Worm (Caenorhabditis elegans) whole organism, L4 larva: Measurements from ENCODE around the gene T04C12.7.

ENCODE experiments used
- D1046.2 ChIP-seq: fragments of 200-800 bp; sonication (Bioruptor generic); IDR thresholded peaks from 2 replicates; pipeline ENCODE4 v1.3.6; 2022; ENCODE audit warnings: missing genetic modification characterization, missing compliant biosample characterization
- F10B5.3 ChIP-seq: sonication (generic microtip); optimal IDR thresholded peaks from 2 replicates; lab custom pipeline; 2016; ENCODE audit warnings: mild to moderate bottlenecking, missing genetic modification characterization, missing compliant biosample characterization
- F26F4.8 ChIP-seq: fragments of 200-800 bp; sonication (Bioruptor generic); conservative IDR thresholded peaks from 2 replicates; pipeline ENCODE4 v1.3.6; 2022; ENCODE audit warnings: missing genetic modification characterization, missing compliant biosample characterization
- T26A8.4 ChIP-seq: fragments of 200-800 bp; sonication (Bioruptor generic); IDR thresholded peaks from 2 replicates; pipeline ENCODE4 v1.3.6; 2022; ENCODE audit warnings: missing genetic modification characterization, missing compliant biosample characterization
- ZK546.5 ChIP-seq, 2 experiments: sonication (generic microtip); optimal IDR thresholded peaks; 2 replicates each; lab custom pipeline; 2017; ENCODE audit warnings: missing biosample characterization in 2 of 2, missing genetic modification characterization in 2 of 2
- aha-1 ChIP-seq: fragments of 150-350 bp; peaks from one replicate; lab custom pipeline; 2014; ENCODE audit warnings: missing biosample characterization, missing genetic modification characterization
- ama-1 ChIP-seq: fragments of 150-350 bp; optimal IDR thresholded peaks from 2 replicates; lab custom pipeline; 2014; ENCODE audit warnings: inconsistent platforms, mixed read lengths
- arid-1 ChIP-seq: fragments of 200-800 bp; sonication (Bioruptor generic); conservative IDR thresholded peaks from 2 replicates; pipeline ENCODE4 v1.3.6; 2022; ENCODE audit warnings: missing genetic modification reagents, missing genetic modification characterization, missing compliant biosample characterization
- attf-4 ChIP-seq: sonication (generic microtip); optimal IDR thresholded peaks from 3 replicates; lab custom pipeline; 2017; ENCODE audit warnings: missing biosample characterization, missing genetic modification characterization
- ceh-28 ChIP-seq: fragments of 150-350 bp; optimal IDR thresholded peaks from 2 replicates; lab custom pipeline; 2014; ENCODE audit warnings: missing biosample characterization, missing genetic modification reagents, missing genetic modification characterization
- ctbp-1 ChIP-seq: fragments of 200-800 bp; sonication (Bioruptor generic); IDR thresholded peaks from 2 replicates; pipeline ENCODE4 v1.3.6; 2022; ENCODE audit warnings: missing genetic modification reagents, missing genetic modification characterization, missing compliant biosample characterization
- dmd-9 ChIP-seq: fragments of 200-800 bp; sonication (Bioruptor generic); IDR thresholded peaks from 2 replicates; pipeline ENCODE4 v1.3.6; 2022; ENCODE audit warnings: missing genetic modification reagents, missing genetic modification characterization, missing compliant biosample characterization
- dpl-1 ChIP-seq: fragments of 150-350 bp; optimal IDR thresholded peaks from 2 replicates; lab custom pipeline; 2014; ENCODE audit warnings: missing biosample characterization, missing genetic modification reagents, missing genetic modification characterization
- dve-1 ChIP-seq: sonication (generic microtip); optimal IDR thresholded peaks from 2 replicates; lab custom pipeline; 2017; ENCODE audit warnings: antibody characterized with exemption, mild to moderate bottlenecking, missing genetic modification characterization, missing compliant biosample characterization; ENCODE audit not compliant: insufficient read depth
- fkh-10 ChIP-seq: fragments of 150-350 bp; optimal IDR thresholded peaks from 2 replicates; lab custom pipeline; 2014; ENCODE audit warnings: missing biosample characterization, missing genetic modification reagents, missing genetic modification characterization
- fos-1 ChIP-seq: fragments of 150-350 bp; optimal IDR thresholded peaks from 2 replicates; lab custom pipeline; 2014; ENCODE audit warnings: missing biosample characterization, missing genetic modification characterization
- hif-1 ChIP-seq, 2 experiments: sonication (generic microtip); optimal IDR thresholded peaks; 2 replicates each; lab custom pipeline; 2016 to 2017; ENCODE audit warnings: missing compliant biosample characterization in 2 of 2, missing genetic modification characterization in 2 of 2, missing genetic modification reagents in 2 of 2, missing genotype in 2 of 2, mild to moderate bottlenecking in 1 of 2
- hmg-1.1 ChIP-seq: fragments of 200-800 bp; sonication (Bioruptor generic); IDR thresholded peaks from 2 replicates; pipeline ENCODE4 v1.3.6; 2022; ENCODE audit warnings: missing genetic modification reagents, missing genetic modification characterization, missing compliant biosample characterization
- jun-1 ChIP-seq: fragments of 150-350 bp; optimal IDR thresholded peaks from 2 replicates; lab custom pipeline; 2014; ENCODE audit warnings: missing biosample characterization, missing genetic modification reagents, missing genetic modification characterization
- lin-1 ChIP-seq: fragments of 200-800 bp; sonication (Bioruptor generic); IDR thresholded peaks from 2 replicates; pipeline ENCODE4 v1.3.6; 2022; ENCODE audit warnings: missing genetic modification reagents, missing genetic modification characterization, missing compliant biosample characterization
- lin-13 ChIP-seq: fragments of 150-350 bp; optimal IDR thresholded peaks from 2 replicates; lab custom pipeline; 2014; ENCODE audit warnings: missing biosample characterization, missing genetic modification reagents, missing genetic modification characterization
- lin-15B ChIP-seq: fragments of 150-350 bp; sonication (generic microtip); optimal IDR thresholded peaks from 3 replicates; lab custom pipeline; 2014; ENCODE audit warnings: missing biosample characterization, missing genetic modification characterization
- lir-3 ChIP-seq: sonication (generic microtip); optimal IDR thresholded peaks from 2 replicates; lab custom pipeline; 2016; ENCODE audit warnings: mild to moderate bottlenecking, missing genetic modification characterization, missing compliant biosample characterization
- madf-5 ChIP-seq, 2 experiments: fragments of 200-800 bp; sonication (Bioruptor generic); IDR thresholded peaks; 2 replicates each; pipeline ENCODE4 v1.3.6; 2022; ENCODE audit warnings: missing compliant biosample characterization in 2 of 2, missing genetic modification characterization in 2 of 2
- madf-9 ChIP-seq: fragments of 200-800 bp; sonication (Bioruptor generic); conservative IDR thresholded peaks from 2 replicates; pipeline ENCODE4 v1.3.6; 2022; ENCODE audit warnings: missing genetic modification reagents, missing genetic modification characterization, missing compliant biosample characterization
- mdl-1 ChIP-seq, 2 experiments: fragments of 150-350 bp in 1 of 2; sonication (generic microtip) in 1 of 2; optimal IDR thresholded peaks; 2 replicates each; lab custom pipeline; 2014 to 2017; ENCODE audit warnings: missing biosample characterization in 2 of 2, missing genetic modification characterization in 2 of 2
- mdt-29 ChIP-seq: fragments of 200-800 bp; sonication (Bioruptor generic); IDR thresholded peaks from 2 replicates; pipeline ENCODE4 v1.3.6; 2022; ENCODE audit warnings: missing genetic modification reagents, missing genetic modification characterization, missing compliant biosample characterization
- mes-2 ChIP-seq: sonication (generic microtip); optimal IDR thresholded peaks from 2 replicates; lab custom pipeline; 2016; ENCODE audit warnings: missing genotype, mild to moderate bottlenecking, missing genetic modification characterization, missing compliant biosample characterization; ENCODE audit not compliant: poor library complexity, severe bottlenecking
- mxl-2 ChIP-seq: fragments of 200-800 bp; sonication (Bioruptor generic); conservative IDR thresholded peaks from 2 replicates; pipeline ENCODE4 v1.3.6; 2022; ENCODE audit warnings: missing genetic modification reagents, missing genetic modification characterization, missing compliant biosample characterization
- nhr-102 ChIP-seq: sonication (generic microtip); optimal IDR thresholded peaks from 2 replicates; lab custom pipeline; 2016; ENCODE audit warnings: mild to moderate bottlenecking, missing genetic modification characterization, moderate library complexity, missing compliant biosample characterization
- nhr-25 ChIP-seq: sonication (generic microtip); optimal IDR thresholded peaks from 2 replicates; lab custom pipeline; 2017; ENCODE audit warnings: missing genetic modification characterization, mild to moderate bottlenecking, missing compliant biosample characterization, antibody characterized with exemption, moderate library complexity, borderline replicate concordance; ENCODE audit not compliant: insufficient read depth
- nhr-41 ChIP-seq: fragments of 200-800 bp; sonication (Bioruptor generic); IDR thresholded peaks from 2 replicates; pipeline ENCODE4 v1.3.6; 2022; ENCODE audit warnings: missing genetic modification reagents, missing genetic modification characterization, missing compliant biosample characterization
- nhr-48 ChIP-seq: sonication (generic microtip); optimal IDR thresholded peaks from 2 replicates; lab custom pipeline; 2016; ENCODE audit warnings: mild to moderate bottlenecking, missing genetic modification characterization, missing compliant biosample characterization
- pha-4 ChIP-seq, 2 experiments: fragments of 150-350 bp in 1 of 2; fragments of 200-800 bp in 1 of 2; sonication (Bioruptor generic) in 1 of 2; IDR thresholded peaks in 1 of 2; optimal IDR thresholded peaks in 1 of 2; 2 replicates each; pipeline versions ENCODE4 v1.3.6 to Lab custom; 2014 to 2022; ENCODE audit warnings: missing genetic modification characterization in 2 of 2, missing genetic modification reagents in 2 of 2, missing biosample characterization in 1 of 2, missing compliant biosample characterization in 1 of 2
- php-3 ChIP-seq: fragments of 200-800 bp; sonication (Bioruptor generic); IDR thresholded peaks from 2 replicates; pipeline ENCODE4 v1.3.6; 2022; ENCODE audit warnings: missing genetic modification reagents, missing genetic modification characterization, missing compliant biosample characterization
- rbr-2 ChIP-seq: sonication (generic microtip); optimal IDR thresholded peaks from 2 replicates; lab custom pipeline; 2016; ENCODE audit warnings: missing genotype, missing genetic modification characterization, missing compliant biosample characterization
- snpc-1.2 ChIP-seq: fragments of 200-800 bp; sonication (Bioruptor generic); IDR thresholded peaks from 2 replicates; pipeline ENCODE4 v1.3.6; 2022; ENCODE audit warnings: missing genetic modification reagents, missing genetic modification characterization, missing compliant biosample characterization
- snpc-4 ChIP-seq: fragments of 150-350 bp; optimal IDR thresholded peaks from 2 replicates; lab custom pipeline; 2014; ENCODE audit warnings: missing biosample characterization, missing genetic modification characterization
- spr-3 ChIP-seq: fragments of 200-800 bp; sonication (Bioruptor generic); optimal IDR thresholded peaks from 2 replicates; lab custom pipeline; 2018; ENCODE audit warnings: mild to moderate bottlenecking, missing genetic modification characterization, missing compliant biosample characterization
- tag-97 ChIP-seq: fragments of 200-800 bp; sonication (Bioruptor generic); IDR thresholded peaks from 2 replicates; pipeline ENCODE4 v1.3.6; 2022; ENCODE audit warnings: missing genetic modification characterization, missing compliant biosample characterization
- unc-130 ChIP-seq: sonication (generic microtip); optimal IDR thresholded peaks from 2 replicates; lab custom pipeline; 2016; ENCODE audit warnings: missing genetic modification reagents, missing genetic modification characterization, missing compliant biosample characterization
- zfp-2 ChIP-seq: sonication (generic microtip); optimal IDR thresholded peaks from 2 replicates; lab custom pipeline; 2016; ENCODE audit warnings: mild to moderate bottlenecking, missing genetic modification characterization, missing compliant biosample characterization
- zfp-3 ChIP-seq: fragments of 200-800 bp; sonication (Bioruptor generic); conservative IDR thresholded peaks from 2 replicates; pipeline ENCODE4 v1.3.6; 2022; ENCODE audit warnings: missing genetic modification reagents, missing genetic modification characterization, missing compliant biosample characterization

T04C12.7 gene

ce11 chrV:11078104-11078724 lies 24.3 kb downstream of the T04C12.7 start, which contains the start of gene act-2 (continued):
- TF ChIP-seq D1046.2 (GFP tag; lab: Robert Waterston, UW) (no peak), dmd-9 (GFP tag; lab: Robert Waterston, UW) (no peak), F26F4.8 (no peak), ama-1 (lab: Kevin White, UChicago) (no peak), ceh-28 (tag; lab: Kevin White, UChicago) (no peak), dve-1 (tag; lab: Kevin White, UChicago) (peak; percentile 78), lin-1 (no peak), T26A8.4 (GFP tag; lab: Robert Waterston, UW) (no peak), ctbp-1 (GFP tag; lab: Robert Waterston, UW) (0 out of 2 replicates have a peak, but pooled peaks have one; percentile 26), zfp-3 (GFP tag; lab: Robert Waterston, UW) (no peak), lin-15B (tag; lab: Kevin White, UChicago) (no peak), snpc-1.2 (GFP tag; lab: Robert Waterston, UW) (no peak), hif-1 (tag; optimal IDR thresholded peaks at IDR 0.05; lab: Kevin White, UChicago) (peak in 1 of 2 experiments; percentile 44), madf-9 (GFP tag; lab: Robert Waterston, UW) (peak; percentile 59; the same call in 1 of the 2 replicates)
- TF ChIP-seq, all 104 proteins: peak for 36

ce11 chrV:11078874-11079273 lies 24.9 kb downstream of the T04C12.7 start:
- TF ChIP-seq hmg-1.1 (GFP tag; lab: Robert Waterston, UW) = no peak
- TF ChIP-seq ceh-28 (tag; lab: Kevin White, UChicago) = no peak
- TF ChIP-seq arid-1 (GFP tag; lab: Robert Waterston, UW) = no peak
- TF ChIP-seq dpl-1 (GFP tag; lab: Kevin White, UChicago) = no peak
- TF ChIP-seq jun-1 = no peak
- TF ChIP-seq php-3 (GFP tag; lab: Robert Waterston, UW) = no peak
- no peak for TF ChIP-seq mes-2 (tag; lab: Kevin White, UChicago)
- no peak for TF ChIP-seq F26F4.8
- no peak for TF ChIP-seq F10B5.3 (tag; lab: Kevin White, UChicago)
- no peak for TF ChIP-seq mxl-2 (GFP tag; lab: Robert Waterston, UW)

ce11 chrV:11080345-11081102 lies 26.6 kb downstream of the T04C12.7 start, which contains the start of gene act-1:
Gene act-1 (plus strand): TSS chrV:11081052.
- TF ChIP-seq fos-1 (tag; lab: Kevin White, UChicago) = no peak
- no peak for TF ChIP-seq lin-13 (GFP tag; lab: Kevin White, UChicago)
- no peak for TF ChIP-seq F10B5.3 (tag; lab: Kevin White, UChicago)
- no peak for TF ChIP-seq nhr-48 (tag; lab: Kevin White, UChicago)
- no peak for TF ChIP-seq fkh-10 (GFP tag; lab: Kevin White, UChicago)
- no peak for TF ChIP-seq snpc-4 (tag; lab: Kevin White, UChicago)
- no peak for TF ChIP-seq mdt-29 (GFP tag; lab: Robert Waterston, UW)
- no peak for TF ChIP-seq aha-1
- TF ChIP-seq jun-1 = no peak
- no peak for TF ChIP-seq nhr-41 (GFP tag; lab: Robert Waterston, UW)
- no peak for TF ChIP-seq pha-4 (GFP tag; IDR thresholded peaks at IDR 0.05; lab: Robert Waterston, UW)
- no peak for TF ChIP-seq pha-4 (tag; optimal IDR thresholded peaks at IDR 0.05; lab: Kevin White, UChicago)
- TF ChIP-seq lin-15B (tag; lab: Kevin White, UChicago) = no peak
- TF ChIP-seq madf-5 (GFP tag; IDR thresholded peaks at IDR 0.05; lab: Robert Waterston, UW) = no peak
- TF ChIP-seq spr-3 (GFP tag; lab: Kevin White, UChicago) = no peak
- no peak for TF ChIP-seq mxl-2 (GFP tag; lab: Robert Waterston, UW)
- TF ChIP-seq rbr-2 = no peak
- no peak for TF ChIP-seq zfp-2
- no peak for TF ChIP-seq ZK546.5 (tag; optimal IDR thresholded peaks at IDR 0.05; lab: Kevin White, UChicago)
- no peak for TF ChIP-seq nhr-102 (tag; lab: Kevin White, UChicago)
- no peak for TF ChIP-seq mdl-1 (tag; optimal IDR thresholded peaks at IDR 0.05; lab: Kevin White, UChicago)
- no peak for TF ChIP-seq attf-4 (tag; lab: Kevin White, UChicago)
- TF ChIP-seq ama-1 (lab: Kevin White, UChicago) = peak; percentile 5
- TF ChIP-seq php-3 (GFP tag; lab: Robert Waterston, UW) = no peak
- no peak for TF ChIP-seq tag-97
- TF ChIP-seq nhr-25 (tag; lab: Kevin White, UChicago) = no peak
- TF ChIP-seq lir-3 = no peak
- TF ChIP-seq unc-130 (GFP tag; lab: Kevin White, UChicago) = no peak
